Fruit fly (Drosophila melanogaster): Measurements from ENCODE around the gene lft.

DNA sequence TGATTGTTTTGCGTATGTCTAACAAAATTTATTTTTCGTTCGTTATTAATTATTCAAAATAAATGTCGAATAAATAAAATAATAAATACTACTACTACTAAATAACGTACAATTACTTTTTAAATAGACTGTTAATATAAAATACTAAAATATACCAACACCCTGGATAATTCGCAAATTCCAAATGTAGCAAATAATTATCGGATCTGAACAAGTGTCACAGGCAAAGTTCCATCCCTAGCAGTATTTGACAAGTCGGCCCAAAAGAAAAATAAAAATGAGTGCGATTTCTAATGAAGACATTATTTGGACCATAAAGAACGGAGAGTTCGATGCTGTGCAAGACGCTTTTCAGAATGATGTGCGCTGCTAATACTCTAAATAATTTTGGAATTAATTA is 22.9 kb upstream of the lft start, which contains the start of gene CG31715:
- TF ChIP-seq CG8478 (optimal IDR thresholded peaks at IDR 0.05) (no peak), EcR (GFP tag; optimal IDR thresholded peaks at IDR 0.05) (no peak)

All from whole organism.